Fruit fly (Drosophila melanogaster) whole organism, embryonic: ENCODE measurements around the gene Zyx.
A peak's percentile ranks its signal among the peaks of the same experiment; 100 is the strongest.

ENCODE experiments used
- Abd-B ChIP-seq: fragments of 200-800 bp; sonication (Bioruptor generic); optimal IDR thresholded peaks from 2 replicates; lab custom pipeline; 2018; ENCODE audit warnings: missing biosample characterization, mild to moderate bottlenecking, missing genetic modification characterization, moderate library complexity
- CG11695 ChIP-seq: fragments of 200-800 bp; sonication (Bioruptor generic); IDR thresholded peaks from 3 replicates; pipeline ENCODE4 v1.3.6; 2022; ENCODE audit warnings: missing biosample characterization, missing genetic modification characterization
- CG12155 ChIP-seq: fragments of 200-800 bp; sonication (Bioruptor generic); optimal IDR thresholded peaks from 3 replicates; lab custom pipeline; 2016; ENCODE audit warnings: missing biosample characterization, missing genetic modification characterization
- CG12659 ChIP-seq: fragments of 200-800 bp; sonication (Bioruptor generic); optimal IDR thresholded peaks from 3 replicates; lab custom pipeline; 2017; ENCODE audit warnings: mild to moderate bottlenecking, missing biosample characterization, missing genetic modification reagents, missing genetic modification characterization
- CG13296 ChIP-seq: fragments of 200-800 bp; sonication (Bioruptor generic); optimal IDR thresholded peaks from 3 replicates; lab custom pipeline; 2018; ENCODE audit warnings: missing biosample characterization, mild to moderate bottlenecking, missing genetic modification characterization
- CG17385 ChIP-seq: fragments of 200-800 bp; sonication (Bioruptor generic); optimal IDR thresholded peaks from 3 replicates; lab custom pipeline; 2018; ENCODE audit warnings: missing biosample characterization, mild to moderate bottlenecking, missing genetic modification characterization
- CG2199 ChIP-seq: fragments of 200-800 bp; sonication (Bioruptor generic); IDR thresholded peaks from 3 replicates; pipeline ENCODE4 v1.3.6; 2022; ENCODE audit warnings: missing biosample characterization, missing genetic modification characterization
- CG30020 ChIP-seq: fragments of 200-800 bp; optimal IDR thresholded peaks from 2 replicates; lab custom pipeline; 2019; ENCODE audit warnings: missing biosample characterization, mild to moderate bottlenecking, missing genetic modification characterization, moderate library complexity
- CG31365 ChIP-seq: fragments of 200-800 bp; sonication (Bioruptor generic); optimal IDR thresholded peaks from 2 replicates; lab custom pipeline; 2018; ENCODE audit warnings: missing biosample characterization, mild to moderate bottlenecking, missing genetic modification characterization
- CG3726 ChIP-seq: fragments of 200-800 bp; sonication (Bioruptor generic); IDR thresholded peaks from 3 replicates; pipeline ENCODE4, ENCODE4 v1.3.6; 2022; ENCODE audit warnings: missing biosample characterization, missing genetic modification characterization
- CG3995 ChIP-seq: fragments of 200-800 bp; sonication (Bioruptor generic); optimal IDR thresholded peaks from 3 replicates; lab custom pipeline; 2016; ENCODE audit warnings: missing biosample characterization, missing genetic modification characterization
- CG4617 ChIP-seq: fragments of 200-800 bp; sonication (Bioruptor generic); optimal IDR thresholded peaks from 3 replicates; lab custom pipeline; 2016; ENCODE audit warnings: missing biosample characterization, missing genetic modification characterization, borderline replicate concordance
- CG4707 ChIP-seq: fragments of 200-800 bp; sonication (Bioruptor generic); optimal IDR thresholded peaks from 2 replicates; lab custom pipeline; 2018; ENCODE audit warnings: missing biosample characterization, mild to moderate bottlenecking, missing genetic modification characterization, moderate library complexity
- CG4820 ChIP-seq: fragments of 200-800 bp; sonication (Bioruptor generic); optimal IDR thresholded peaks from 3 replicates; lab custom pipeline; 2016; ENCODE audit warnings: missing biosample characterization, missing genetic modification characterization
- CG5180 ChIP-seq: fragments of 200-800 bp; sonication (Bioruptor generic); optimal IDR thresholded peaks from 3 replicates; lab custom pipeline; 2017; ENCODE audit warnings: missing biosample characterization, missing genetic modification characterization, mild to moderate bottlenecking, moderate library complexity, missing genetic modification reagents
- CG6272 ChIP-seq: fragments of 200-800 bp; sonication (Bioruptor generic); IDR thresholded peaks from 2 replicates; pipeline ENCODE4 v1.3.6; 2022; ENCODE audit warnings: missing biosample characterization, missing genetic modification characterization
- Dad ChIP-seq: fragments of 200-800 bp; sonication (Bioruptor generic); optimal IDR thresholded peaks from 3 replicates; lab custom pipeline; 2016; ENCODE audit warnings: missing biosample characterization, missing genetic modification characterization
- Ets65A ChIP-seq: fragments of 200-800 bp; sonication (Bioruptor generic); peaks from one replicate; lab custom pipeline; 2016; ENCODE audit warnings: missing biosample characterization, missing genetic modification characterization
- H2.0 ChIP-seq: fragments of 200-800 bp; sonication (Bioruptor generic); IDR thresholded peaks from 2 replicates; pipeline ENCODE4 v1.3.6; 2022; ENCODE audit warnings: missing biosample characterization, missing genetic modification characterization
- HLH3B ChIP-seq: fragments of 200-800 bp; sonication (Bioruptor generic); IDR thresholded peaks from 2 replicates; pipeline ENCODE4 v1.3.6; 2022; ENCODE audit warnings: missing biosample characterization, missing genetic modification characterization
- Hr51 ChIP-seq, 2 experiments: fragments of 200-800 bp; sonication (Bioruptor generic); optimal IDR thresholded peaks; 2 replicates in 1 of 2; 3 replicates in 1 of 2; lab custom pipeline; 2016 to 2018; ENCODE audit warnings: missing biosample characterization in 2 of 2, missing genetic modification characterization in 2 of 2, mild to moderate bottlenecking in 1 of 2, moderate library complexity in 1 of 2
- Mrtf ChIP-seq: fragments of 200-800 bp; sonication (Bioruptor generic); IDR thresholded peaks from 3 replicates; pipeline ENCODE4 v1.3.6; 2022; ENCODE audit warnings: missing biosample characterization, missing genetic modification characterization
- NC2β ChIP-seq: fragments of 200-800 bp; sonication (Bioruptor generic); optimal IDR thresholded peaks from 2 replicates; lab custom pipeline; 2016; ENCODE audit warnings: missing biosample characterization, missing genetic modification characterization
- Oaz ChIP-seq: fragments of 200-800 bp; sonication (Bioruptor generic); IDR thresholded peaks from 2 replicates; pipeline ENCODE4 v1.3.6; 2022; ENCODE audit warnings: missing biosample characterization, missing genetic modification characterization
- Opbp ChIP-seq: fragments of 200-800 bp; sonication (Bioruptor generic); IDR thresholded peaks from 3 replicates; pipeline ENCODE4 v1.3.6; 2022; ENCODE audit warnings: missing biosample characterization, missing genetic modification characterization; ENCODE audit not compliant: partially characterized antibody
- Pdp1 ChIP-seq, 2 experiments: fragments of 200-800 bp; sonication (Bioruptor generic); optimal IDR thresholded peaks; 3 replicates each; lab custom pipeline; 2016; ENCODE audit warnings: missing biosample characterization in 2 of 2, missing genetic modification characterization in 2 of 2, mild to moderate bottlenecking in 1 of 2, moderate library complexity in 1 of 2
- Poxn ChIP-seq: fragments of 200-800 bp; sonication (Bioruptor generic); IDR thresholded peaks from 2 replicates; pipeline ENCODE4 v1.3.6; 2022; ENCODE audit warnings: missing biosample characterization, missing genetic modification characterization
- Scr ChIP-seq: fragments of 200-800 bp; sonication (Bioruptor generic); IDR thresholded peaks from 2 replicates; pipeline ENCODE4 v1.3.6; 2022; ENCODE audit warnings: missing biosample characterization, missing genetic modification characterization; ENCODE audit not compliant: partially characterized antibody
- Side ChIP-seq: fragments of 200-800 bp; sonication (Bioruptor generic); optimal IDR thresholded peaks from 2 replicates; lab custom pipeline; 2016; ENCODE audit warnings: missing biosample characterization, missing genetic modification characterization
- Ssrp ChIP-seq: fragments of 200-800 bp; sonication (Bioruptor generic); optimal IDR thresholded peaks from 2 replicates; lab custom pipeline; 2018; ENCODE audit warnings: missing biosample characterization, mild to moderate bottlenecking, missing genetic modification characterization, moderate library complexity
- Taf1 ChIP-seq: fragments of 200-800 bp; sonication (Bioruptor generic); IDR thresholded peaks from 2 replicates; pipeline ENCODE4 v1.3.6; 2022; ENCODE audit warnings: missing biosample characterization, missing genetic modification characterization
- ap ChIP-seq: fragments of 200-800 bp; sonication (Bioruptor generic); IDR thresholded peaks from 2 replicates; pipeline ENCODE4 v1.3.6; 2022; ENCODE audit warnings: missing biosample characterization, missing genetic modification characterization
- btn ChIP-seq: fragments of 200-800 bp; sonication (Bioruptor generic); optimal IDR thresholded peaks from 2 replicates; lab custom pipeline; 2016; ENCODE audit warnings: missing biosample characterization, missing genetic modification characterization
- croc ChIP-seq: fragments of 200-800 bp; sonication (Bioruptor generic); conservative IDR thresholded peaks from 3 replicates; pipeline ENCODE4 v1.3.6; 2022; ENCODE audit warnings: missing biosample characterization, missing genetic modification characterization
- da ChIP-seq: fragments of 200-800 bp; sonication (Bioruptor generic); optimal IDR thresholded peaks from 2 replicates; lab custom pipeline; 2016; ENCODE audit warnings: missing biosample characterization, missing genetic modification characterization
- eve ChIP-seq, 2 experiments: fragments of >200 bp; optimal IDR thresholded peaks; 2 replicates each; lab custom pipeline; 2017; ENCODE audit warnings: missing biosample characterization in 2 of 2, missing genetic modification characterization in 2 of 2
- ewg ChIP-seq: fragments of 200-800 bp; sonication (Bioruptor generic); optimal IDR thresholded peaks from 3 replicates; lab custom pipeline; 2017; ENCODE audit warnings: mild to moderate bottlenecking, missing biosample characterization, missing genetic modification reagents, missing genetic modification characterization
- fd96Cb ChIP-seq: fragments of 200-800 bp; sonication (Bioruptor generic); optimal IDR thresholded peaks from 2 replicates; lab custom pipeline; 2018; ENCODE audit warnings: missing biosample characterization, mild to moderate bottlenecking, missing genetic modification characterization, moderate library complexity
- her ChIP-seq: fragments of 200-800 bp; sonication (Bioruptor generic); optimal IDR thresholded peaks from 2 replicates; lab custom pipeline; 2016; ENCODE audit warnings: missing biosample characterization, missing genetic modification characterization
- lmd ChIP-seq: fragments of 200-800 bp; sonication (Bioruptor generic); IDR thresholded peaks from 2 replicates; pipeline ENCODE4 v1.3.6; 2022; ENCODE audit warnings: missing biosample characterization, missing genetic modification characterization
- mam ChIP-seq: fragments of 200-800 bp; sonication (Bioruptor generic); optimal IDR thresholded peaks from 3 replicates; lab custom pipeline; 2016; ENCODE audit warnings: missing biosample characterization, missing genetic modification characterization
- p53 ChIP-seq: fragments of 200-800 bp; sonication (Bioruptor generic); optimal IDR thresholded peaks from 2 replicates; lab custom pipeline; 2016; ENCODE audit warnings: missing biosample characterization, missing genetic modification characterization
- pnt ChIP-seq: fragments of 200-800 bp; sonication (Bioruptor generic); optimal IDR thresholded peaks from 3 replicates; lab custom pipeline; 2016; ENCODE audit warnings: missing biosample characterization, missing genetic modification characterization
- row ChIP-seq: fragments of 200-800 bp; sonication (Bioruptor generic); IDR thresholded peaks from 3 replicates; pipeline ENCODE4 v1.3.6; 2022; ENCODE audit warnings: missing biosample characterization, missing genetic modification characterization
- schlank ChIP-seq: fragments of 200-800 bp; sonication (Bioruptor generic); optimal IDR thresholded peaks from 2 replicates; lab custom pipeline; 2018; ENCODE audit warnings: missing biosample characterization, mild to moderate bottlenecking, missing genetic modification characterization
- sima ChIP-seq: fragments of 200-800 bp; sonication (Bioruptor generic); optimal IDR thresholded peaks from 2 replicates; lab custom pipeline; 2016; ENCODE audit warnings: missing biosample characterization, missing genetic modification characterization
- slou ChIP-seq: fragments of 200-800 bp; sonication (Bioruptor generic); optimal IDR thresholded peaks from 3 replicates; lab custom pipeline; 2016; ENCODE audit warnings: missing biosample characterization, missing genetic modification characterization
- tap ChIP-seq: fragments of 200-800 bp; optimal IDR thresholded peaks from 3 replicates; lab custom pipeline; 2019; ENCODE audit warnings: missing biosample characterization, mild to moderate bottlenecking, missing genetic modification characterization, moderate library complexity
- tup ChIP-seq: fragments of 200-800 bp; sonication (Bioruptor generic); optimal IDR thresholded peaks from 2 replicates; lab custom pipeline; 2016; ENCODE audit warnings: missing biosample characterization, mild to moderate bottlenecking, missing genetic modification characterization, moderate library complexity
- vvl ChIP-seq: fragments of 200-800 bp; sonication (Bioruptor generic); IDR thresholded peaks from 2 replicates; pipeline ENCODE4 v1.3.6; 2022; ENCODE audit warnings: missing biosample characterization, missing genetic modification characterization
- zfh1 ChIP-seq: fragments of 200-800 bp; sonication (Bioruptor generic); IDR thresholded peaks from 3 replicates; pipeline ENCODE4 v1.3.6; 2022; ENCODE audit warnings: missing biosample characterization, missing genetic modification characterization

Zyx gene

DNA sequence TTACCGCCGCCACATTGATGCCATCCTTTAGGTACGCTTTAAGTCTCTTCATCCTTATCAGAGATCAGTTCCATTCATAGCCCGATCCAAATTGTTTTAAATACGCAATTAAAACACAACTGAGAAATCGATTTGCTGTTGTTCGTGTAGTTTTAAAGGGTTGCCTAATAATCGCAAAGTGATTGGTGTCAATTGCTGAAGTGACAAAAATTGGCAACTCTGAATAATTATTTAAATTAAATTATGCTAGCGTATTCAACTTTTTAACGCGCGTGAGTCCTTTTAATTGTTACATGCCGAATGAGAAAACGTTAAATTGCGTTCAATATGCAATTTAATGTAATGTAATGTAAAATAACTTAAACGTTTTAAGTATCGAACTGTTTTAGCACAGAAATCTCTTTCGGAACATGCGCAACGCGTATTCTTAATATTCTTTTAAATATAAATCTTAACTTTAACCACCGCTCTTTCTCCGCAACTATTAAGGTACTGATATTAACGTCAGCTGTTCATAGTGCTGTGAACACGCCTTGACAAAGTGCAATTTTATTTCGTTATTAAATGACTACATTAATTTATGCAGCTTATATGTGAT is 35.5 kb downstream of the Zyx start, which contains the start of gene Mpv17 (continued):
- no peak for TF ChIP-seq her (GFP tag; lab: Kevin White, UChicago)
- TF ChIP-seq tap (tag; lab: Kevin White, UChicago): no peak
- no peak for TF ChIP-seq Mrtf (GFP tag; lab: Robert Waterston, UW)
- TF ChIP-seq CG5180 (GFP tag; lab: Kevin White, UChicago): no peak
- TF ChIP-seq Abd-B (GFP tag; lab: Kevin White, UChicago): no peak
- TF ChIP-seq croc: no peak
- TF ChIP-seq ap: no peak
- peak; percentile 2 for TF ChIP-seq CG12155 (GFP tag; lab: Kevin White, UChicago)
- no peak for TF ChIP-seq Dad (GFP tag; lab: Kevin White, UChicago)
- peak; percentile 1 for TF ChIP-seq CG4617 (GFP tag; lab: Kevin White, UChicago)
- no peak for TF ChIP-seq CG11695 (GFP tag; lab: Robert Waterston, UW)
- TF ChIP-seq vvl (GFP tag; lab: Robert Waterston, UW): peak; percentile 45; the same call in 1 of the 2 replicates
- TF ChIP-seq Taf1 (GFP tag; lab: Robert Waterston, UW): no peak
- TF ChIP-seq mam: peak; percentile 16
- no peak for TF ChIP-seq tup (GFP tag; lab: Kevin White, UChicago)
- TF ChIP-seq CG30020 (tag; lab: Kevin White, UChicago): peak; percentile 38
- TF ChIP-seq CG13296 (GFP tag; lab: Kevin White, UChicago): peak; percentile 25
- TF ChIP-seq CG4820 (GFP tag; lab: Kevin White, UChicago): no peak
- peak; percentile 15 for TF ChIP-seq ewg
- 0 out of 2 replicates have a peak, but pooled peaks have one; percentile 10 for TF ChIP-seq Scr
- TF ChIP-seq H2.0 (GFP tag; lab: Robert Waterston, UW): no peak
- TF ChIP-seq CG6272: no peak
- no peak for TF ChIP-seq zfh1 (GFP tag; lab: Robert Waterston, UW)
- no peak for TF ChIP-seq lmd (GFP tag; lab: Robert Waterston, UW)
- TF ChIP-seq CG4707 (GFP tag; lab: Kevin White, UChicago): no peak
- TF ChIP-seq CG12659 (GFP tag; lab: Kevin White, UChicago): peak; percentile 3
- no peak for TF ChIP-seq CG31365
- no peak for TF ChIP-seq slou (GFP tag; lab: Kevin White, UChicago)
- no peak for TF ChIP-seq da
- TF ChIP-seq Pdp1 (GFP tag; optimal IDR thresholded peaks at IDR 0.05; lab: Kevin White, UChicago): no peak
- TF ChIP-seq Side (GFP tag; lab: Kevin White, UChicago): no peak
- TF ChIP-seq p53: no peak
- TF ChIP-seq Poxn (GFP tag; lab: Robert Waterston, UW): no peak
- TF ChIP-seq NC2β (GFP tag; lab: Kevin White, UChicago): no peak
- no peak for TF ChIP-seq Opbp (GFP tag; lab: Robert Waterston, UW)
- TF ChIP-seq CG3995 (GFP tag; lab: Kevin White, UChicago): peak; percentile 26
- no peak for TF ChIP-seq Ssrp (tag; lab: Kevin White, UChicago)
- no peak for TF ChIP-seq HLH3B (GFP tag; lab: Robert Waterston, UW)
- TF ChIP-seq eve (GFP tag; optimal IDR thresholded peaks at IDR 0.05; lab: Kevin White, UChicago): peak in 1 of 2 experiments; percentile 55
- no peak for TF ChIP-seq pnt (GFP tag; lab: Kevin White, UChicago)
- TF ChIP-seq CG17385 (GFP tag; lab: Kevin White, UChicago): peak; percentile 23
- no peak for TF ChIP-seq sima
- TF ChIP-seq fd96Cb (tag; lab: Kevin White, UChicago): no peak
- TF ChIP-seq row (GFP tag; lab: Robert Waterston, UW): peak; percentile 48
- TF ChIP-seq Ets65A: peak; percentile 86
- no peak for TF ChIP-seq btn (GFP tag; lab: Kevin White, UChicago)
- TF ChIP-seq schlank (tag; lab: Kevin White, UChicago): no peak
- TF ChIP-seq Oaz: no peak
- TF ChIP-seq CG3726: no peak
- TF ChIP-seq CG2199 (GFP tag; lab: Robert Waterston, UW): no peak
- no peak for TF ChIP-seq Hr51 (GFP tag; optimal IDR thresholded peaks at IDR 0.05; lab: Kevin White, UChicago)
